Worm (Caenorhabditis elegans): Measurements from ENCODE around the gene hpo-30.

DNA sequence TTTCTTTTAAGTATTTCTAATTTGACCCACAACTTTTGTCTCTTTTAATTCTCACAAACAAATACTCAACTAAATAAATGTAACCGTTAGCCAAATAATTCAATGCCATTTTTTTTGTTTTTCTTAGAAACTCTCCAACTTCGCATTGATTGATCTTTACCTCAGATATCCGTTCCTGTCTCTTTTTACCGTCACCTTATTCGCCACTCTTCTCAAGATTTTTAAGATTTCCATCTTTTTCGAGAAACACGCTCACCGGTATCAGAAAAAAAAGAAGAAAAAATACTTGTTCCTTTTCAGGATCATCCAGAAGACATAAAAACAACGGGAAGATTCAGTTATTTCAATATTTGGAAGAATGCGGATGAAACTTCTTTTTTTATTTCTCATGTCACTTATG, 48.2 kb upstream of the hpo-30 start, which contains the start of gene F23H12.5:
- TF ChIP-seq F33H1.4 (GFP tag; IDR thresholded peaks at IDR 0.05) (no peak), madf-6 (GFP tag; IDR thresholded peaks at IDR 0.05) (no peak), egl-44 (GFP tag; IDR thresholded peaks at IDR 0.05) (no peak), unc-130 (GFP tag; optimal IDR thresholded peaks at IDR 0.05) (no peak), hlh-26 (GFP tag; conservative IDR thresholded peaks at IDR 0.05) (no peak), D2030.7 (GFP tag; IDR thresholded peaks at IDR 0.05) (no peak), aptf-2 (GFP tag; conservative IDR thresholded peaks at IDR 0.05) (no peak), tlf-1 (GFP tag; optimal IDR thresholded peaks at IDR 0.05) (no peak), atf-7 (tag; optimal IDR thresholded peaks at IDR 0.05) (no peak), lsl-1 (GFP tag; optimal IDR thresholded peaks at IDR 0.05) (no peak), B0019.2 (GFP tag; conservative IDR thresholded peaks at IDR 0.05) (no peak), pha-4 (tag; optimal IDR thresholded peaks at IDR 0.05) (no peak), athp-1 (tag; optimal IDR thresholded peaks at IDR 0.05) (no peak)
